Worm (Caenorhabditis elegans) whole organism, L4 larva: Measurements from ENCODE around the gene mmcm-1.

Experiments
- D1046.2 ChIP-seq: fragments of 200-800 bp; sonication (Bioruptor generic); IDR thresholded peaks from 2 replicates; pipeline ENCODE4 v1.3.6; 2022; ENCODE audit warnings: missing genetic modification characterization, missing compliant biosample characterization
- F26F4.8 ChIP-seq: fragments of 200-800 bp; sonication (Bioruptor generic); conservative IDR thresholded peaks from 2 replicates; pipeline ENCODE4 v1.3.6; 2022; ENCODE audit warnings: missing genetic modification characterization, missing compliant biosample characterization
- T20F7.1 ChIP-seq: fragments of 200-800 bp; sonication (Bioruptor generic); optimal IDR thresholded peaks from 2 replicates; lab custom pipeline; 2018; ENCODE audit warnings: mild to moderate bottlenecking, missing genetic modification characterization, missing compliant biosample characterization
- ZK337.2 ChIP-seq: fragments of 200-800 bp; sonication (Bioruptor generic); IDR thresholded peaks from 2 replicates; pipeline ENCODE4 v1.3.6; 2022; ENCODE audit warnings: missing genetic modification reagents, missing genetic modification characterization, missing compliant biosample characterization
- aha-1 ChIP-seq: fragments of 150-350 bp; peaks from one replicate; lab custom pipeline; 2014; ENCODE audit warnings: missing biosample characterization, missing genetic modification characterization
- aly-2 ChIP-seq: sonication (generic microtip); optimal IDR thresholded peaks from 2 replicates; lab custom pipeline; 2018; ENCODE audit warnings: missing biosample characterization, missing genetic modification characterization
- ama-1 ChIP-seq: fragments of 150-350 bp; optimal IDR thresholded peaks from 2 replicates; lab custom pipeline; 2014; ENCODE audit warnings: inconsistent platforms, mixed read lengths
- ceh-28 ChIP-seq: fragments of 150-350 bp; optimal IDR thresholded peaks from 2 replicates; lab custom pipeline; 2014; ENCODE audit warnings: missing biosample characterization, missing genetic modification reagents, missing genetic modification characterization
- ceh-32 ChIP-seq: sonication (generic microtip); optimal IDR thresholded peaks from 2 replicates; lab custom pipeline; 2016; ENCODE audit warnings: mild to moderate bottlenecking, missing genetic modification characterization, missing compliant biosample characterization; ENCODE audit not compliant: poor library complexity
- ces-1 ChIP-seq: fragments of 150-350 bp; sonication (generic microtip); optimal IDR thresholded peaks from 4 replicates; lab custom pipeline; 2014; ENCODE audit warnings: missing biosample characterization, missing genetic modification reagents, missing genetic modification characterization
- daf-12 ChIP-seq: fragments of 150-350 bp; optimal IDR thresholded peaks from 2 replicates; lab custom pipeline; 2014; ENCODE audit warnings: missing biosample characterization, missing genetic modification reagents, missing genetic modification characterization
- daf-16 ChIP-seq, 3 experiments: sonication (generic microtip); optimal IDR thresholded peaks; 2 replicates each; lab custom pipeline; 2016 to 2017; ENCODE audit warnings: missing genetic modification characterization in 3 of 3, missing genetic modification reagents in 3 of 3, mild to moderate bottlenecking in 2 of 3, missing compliant biosample characterization in 2 of 3, missing biosample characterization in 1 of 3, moderate library complexity in 1 of 3
- dpl-1 ChIP-seq: fragments of 150-350 bp; optimal IDR thresholded peaks from 2 replicates; lab custom pipeline; 2014; ENCODE audit warnings: missing biosample characterization, missing genetic modification reagents, missing genetic modification characterization
- fkh-10 ChIP-seq: fragments of 150-350 bp; optimal IDR thresholded peaks from 2 replicates; lab custom pipeline; 2014; ENCODE audit warnings: missing biosample characterization, missing genetic modification reagents, missing genetic modification characterization
- fos-1 ChIP-seq: fragments of 150-350 bp; optimal IDR thresholded peaks from 2 replicates; lab custom pipeline; 2014; ENCODE audit warnings: missing biosample characterization, missing genetic modification characterization
- hlh-11 ChIP-seq: fragments of 200-800 bp; sonication (Bioruptor generic); optimal IDR thresholded peaks from 2 replicates; lab custom pipeline; 2018; ENCODE audit warnings: mild to moderate bottlenecking, missing genetic modification characterization, missing compliant biosample characterization
- hmg-1.1 ChIP-seq: fragments of 200-800 bp; sonication (Bioruptor generic); IDR thresholded peaks from 2 replicates; pipeline ENCODE4 v1.3.6; 2022; ENCODE audit warnings: missing genetic modification reagents, missing genetic modification characterization, missing compliant biosample characterization
- lin-1 ChIP-seq: fragments of 200-800 bp; sonication (Bioruptor generic); IDR thresholded peaks from 2 replicates; pipeline ENCODE4 v1.3.6; 2022; ENCODE audit warnings: missing genetic modification reagents, missing genetic modification characterization, missing compliant biosample characterization
- lin-29 ChIP-seq: fragments of 200-800 bp; sonication (Bioruptor generic); IDR thresholded peaks from 2 replicates; pipeline ENCODE4 v1.3.6; 2022; ENCODE audit warnings: missing genetic modification reagents, missing genetic modification characterization, missing compliant biosample characterization
- lsy-2 ChIP-seq, 2 experiments: fragments of 150-350 bp in 1 of 2; sonication (generic microtip) in 1 of 2; optimal IDR thresholded peaks; 2 replicates each; lab custom pipeline; 2014 to 2017; ENCODE audit warnings: missing biosample characterization in 2 of 2, missing genetic modification characterization in 2 of 2
- madf-5 ChIP-seq, 2 experiments: fragments of 200-800 bp; sonication (Bioruptor generic); IDR thresholded peaks; 2 replicates each; pipeline ENCODE4 v1.3.6; 2022; ENCODE audit warnings: missing compliant biosample characterization in 2 of 2, missing genetic modification characterization in 2 of 2
- madf-9 ChIP-seq: fragments of 200-800 bp; sonication (Bioruptor generic); conservative IDR thresholded peaks from 2 replicates; pipeline ENCODE4 v1.3.6; 2022; ENCODE audit warnings: missing genetic modification reagents, missing genetic modification characterization, missing compliant biosample characterization
- mep-1 ChIP-seq: fragments of 150-350 bp; sonication (generic microtip); optimal IDR thresholded peaks from 3 replicates; lab custom pipeline; 2014; ENCODE audit warnings: missing biosample characterization, missing genetic modification characterization
- mes-2 ChIP-seq: sonication (generic microtip); optimal IDR thresholded peaks from 2 replicates; lab custom pipeline; 2016; ENCODE audit warnings: missing genotype, mild to moderate bottlenecking, missing genetic modification characterization, missing compliant biosample characterization; ENCODE audit not compliant: poor library complexity, severe bottlenecking
- nhr-102 ChIP-seq: sonication (generic microtip); optimal IDR thresholded peaks from 2 replicates; lab custom pipeline; 2016; ENCODE audit warnings: mild to moderate bottlenecking, missing genetic modification characterization, moderate library complexity, missing compliant biosample characterization
- rbr-2 ChIP-seq: sonication (generic microtip); optimal IDR thresholded peaks from 2 replicates; lab custom pipeline; 2016; ENCODE audit warnings: missing genotype, missing genetic modification characterization, missing compliant biosample characterization
- set-16 ChIP-seq: fragments of 200-800 bp; sonication (Bioruptor generic); IDR thresholded peaks from 2 replicates; pipeline ENCODE4 v1.3.6; 2022; ENCODE audit warnings: missing genetic modification reagents, missing genetic modification characterization, missing compliant biosample characterization
- skn-1 ChIP-seq: fragments of 150-350 bp; optimal IDR thresholded peaks from 2 replicates; lab custom pipeline; 2014; ENCODE audit warnings: missing biosample characterization, missing genetic modification characterization
- snpc-4 ChIP-seq: fragments of 150-350 bp; optimal IDR thresholded peaks from 2 replicates; lab custom pipeline; 2014; ENCODE audit warnings: missing biosample characterization, missing genetic modification characterization
- spr-1 ChIP-seq: sonication (generic microtip); optimal IDR thresholded peaks from 2 replicates; lab custom pipeline; 2016; ENCODE audit warnings: mild to moderate bottlenecking, missing genetic modification characterization, missing compliant biosample characterization
- tra-1 ChIP-seq: fragments of 200-800 bp; sonication (Bioruptor generic); IDR thresholded peaks from 2 replicates; pipeline ENCODE4 v1.3.6; 2022; ENCODE audit warnings: missing genetic modification reagents, missing genetic modification characterization, missing compliant biosample characterization
- unc-62 ChIP-seq, 3 experiments: fragments of 150-350 bp in 1 of 3; sonication (generic microtip); optimal IDR thresholded peaks in 2 of 3; peaks in 1 of 3; 1 replicate in 1 of 3; 2 replicates in 2 of 3; lab custom pipeline; 2014 to 2017; ENCODE audit warnings: missing biosample characterization in 3 of 3, missing genetic modification characterization in 3 of 3, missing genetic modification reagents in 3 of 3, missing genotype in 1 of 3
- vab-7 ChIP-seq: fragments of 200-800 bp; sonication (Bioruptor generic); IDR thresholded peaks from 2 replicates; pipeline ENCODE4 v1.3.6; 2022; ENCODE audit warnings: missing genetic modification reagents, missing genetic modification characterization, missing compliant biosample characterization
- zag-1 ChIP-seq: fragments of 150-350 bp; optimal IDR thresholded peaks from 2 replicates; lab custom pipeline; 2014; ENCODE audit warnings: missing biosample characterization, missing genetic modification characterization
- zfp-2 ChIP-seq: sonication (generic microtip); optimal IDR thresholded peaks from 2 replicates; lab custom pipeline; 2016; ENCODE audit warnings: mild to moderate bottlenecking, missing genetic modification characterization, missing compliant biosample characterization
- zfp-3 ChIP-seq: fragments of 200-800 bp; sonication (Bioruptor generic); conservative IDR thresholded peaks from 2 replicates; pipeline ENCODE4 v1.3.6; 2022; ENCODE audit warnings: missing genetic modification reagents, missing genetic modification characterization, missing compliant biosample characterization
- zip-2 ChIP-seq: fragments of 150-350 bp; optimal IDR thresholded peaks from 2 replicates; lab custom pipeline; 2014; ENCODE audit warnings: missing biosample characterization, missing genetic modification characterization
- ztf-11 ChIP-seq: fragments of 150-350 bp; optimal IDR thresholded peaks from 2 replicates; lab custom pipeline; 2014; ENCODE audit warnings: missing biosample characterization, missing genetic modification characterization
- ztf-7 ChIP-seq: fragments of 150-350 bp; optimal IDR thresholded peaks from 2 replicates; lab custom pipeline; 2014; ENCODE audit warnings: missing biosample characterization, missing genetic modification characterization

Gene mmcm-1

DNA sequence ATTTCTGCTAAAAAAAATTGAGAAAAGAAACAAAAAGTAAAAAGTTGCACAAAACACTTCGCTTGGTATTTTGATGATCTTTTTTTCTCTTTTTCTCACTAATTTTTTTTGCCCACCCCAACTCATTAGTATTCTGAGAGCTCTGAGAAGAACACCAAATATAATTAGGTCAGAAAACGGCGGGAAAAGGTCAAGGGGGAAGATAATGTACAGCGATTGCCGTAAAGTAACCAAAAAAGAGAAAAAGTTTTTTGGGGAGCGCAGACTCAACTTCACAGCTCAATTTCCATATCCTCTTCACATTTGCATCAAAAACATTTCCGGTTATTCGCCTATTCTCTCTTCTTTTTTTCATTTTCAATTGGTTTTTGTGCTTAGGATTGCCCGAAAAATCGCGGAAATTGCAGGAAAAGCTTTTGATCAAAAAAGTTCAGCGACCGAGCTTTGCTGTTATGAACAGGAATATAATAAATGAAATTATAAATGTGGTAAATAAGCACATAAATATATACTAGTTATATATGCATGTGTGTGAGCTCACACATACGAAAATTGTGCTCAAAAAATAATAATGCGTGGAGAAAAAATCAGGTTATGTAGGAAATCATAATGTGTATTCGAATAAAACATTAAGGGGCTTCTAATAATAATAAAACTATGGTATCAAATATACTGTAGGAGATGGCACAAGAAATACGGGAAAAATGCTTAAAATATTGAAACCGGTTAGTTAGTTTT lies 4.7 kb downstream of the mmcm-1 start (continued):
- TF ChIP-seq zip-2 (tag; lab: Kevin White, UChicago), result no peak
- TF ChIP-seq zfp-3, result peak; percentile 69; the same call in 1 of the 2 replicates
- TF ChIP-seq set-16 (GFP tag; lab: Robert Waterston, UW), result no peak
- TF ChIP-seq, all 104 proteins: peak for 15

DNA sequence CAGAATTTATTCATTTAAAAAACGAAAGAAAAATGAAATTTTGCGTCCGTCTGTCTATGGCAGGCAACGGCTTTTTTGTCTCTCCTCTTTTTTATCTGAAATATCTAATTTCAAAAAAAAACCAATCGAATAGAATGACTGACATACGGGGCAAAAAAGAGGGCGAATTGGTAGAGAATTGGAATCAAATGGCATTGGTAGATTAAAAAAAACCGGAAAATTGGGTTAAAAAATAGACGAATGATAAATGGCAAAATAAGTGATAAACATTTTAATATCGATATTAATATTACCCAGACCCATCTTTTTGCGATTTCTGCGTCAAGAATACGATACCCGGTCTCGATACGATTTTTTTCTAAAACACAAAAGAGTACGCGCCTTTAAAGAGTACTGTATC lies 5.9 kb downstream of the mmcm-1 start, which contains the start of gene tir-1:
TSS of gene tir-1 (minus strand) at position 101 of the 400 bp plus-strand sequence.
- TF ChIP-seq fos-1 (tag; lab: Kevin White, UChicago) (no peak), ZK337.2 (GFP tag; lab: Robert Waterston, UW) (no peak), zfp-2 (no peak), mep-1 (tag; lab: Kevin White, UChicago) (no peak), snpc-4 (no peak), daf-12 (tag; lab: Kevin White, UChicago) (no peak), lin-29 (GFP tag; lab: Robert Waterston, UW) (no peak), ama-1 (lab: Kevin White, UChicago) (no peak), zag-1 (no peak), tra-1 (no peak), ztf-11 (no peak), madf-9 (no peak), dpl-1 (GFP tag; lab: Kevin White, UChicago) (no peak), ztf-7 (no peak), hmg-1.1 (GFP tag; lab: Robert Waterston, UW) (no peak), ceh-28 (tag; lab: Kevin White, UChicago) (no peak), aly-2 (no peak), T20F7.1 (GFP tag; lab: Kevin White, UChicago) (no peak), daf-16 (GFP tag; optimal IDR thresholded peaks at IDR 0.05; lab: Kevin White, UChicago) (no peak), daf-16 (tag; optimal IDR thresholded peaks at IDR 0.05; lab: Kevin White, UChicago) (no peak), madf-5 (GFP tag; IDR thresholded peaks at IDR 0.05; lab: Robert Waterston, UW) (no peak)

DNA sequence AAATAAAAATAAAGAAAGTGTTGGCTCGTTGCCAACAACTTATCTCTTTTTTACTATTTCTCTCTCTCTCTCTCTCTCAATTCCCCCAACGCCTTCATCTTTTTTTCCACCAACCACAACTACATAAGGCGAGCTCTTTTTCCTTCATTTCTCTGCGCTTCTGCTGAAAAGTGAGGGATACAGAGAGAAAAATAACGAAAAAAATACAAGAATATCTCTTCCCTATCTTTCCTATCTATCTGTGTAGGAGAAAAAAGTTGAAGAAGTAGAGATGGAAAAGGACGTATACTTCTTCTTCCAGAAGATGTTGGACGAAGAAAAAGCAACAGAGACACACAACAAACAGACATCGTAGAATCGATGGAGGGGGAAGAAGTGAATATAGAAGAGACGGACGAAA lies 8.6 kb downstream of the mmcm-1 start:
- TF ChIP-seq lin-1 (no peak), unc-62 (GFP tag; optimal IDR thresholded peaks at IDR 0.05 in 1 of 2; lab: Kevin White, UChicago) (peak in 1 of 2 experiments; percentile 44), unc-62 (tag; optimal IDR thresholded peaks at IDR 0.05; lab: Kevin White, UChicago) (no peak), ceh-32 (tag; lab: Kevin White, UChicago) (no peak), F26F4.8 (GFP tag; lab: Robert Waterston, UW) (no peak), spr-1 (tag; lab: Kevin White, UChicago) (no peak), fkh-10 (GFP tag; lab: Kevin White, UChicago) (peak; percentile 38), mep-1 (tag; lab: Kevin White, UChicago) (peak; percentile 17), skn-1 (tag; lab: Kevin White, UChicago) (no peak), lsy-2 (tag; optimal IDR thresholded peaks at IDR 0.05; lab: Kevin White, UChicago) (peak; percentile 31 to 65), aha-1 (tag; lab: Kevin White, UChicago) (peak; percentile 89), rbr-2 (peak; percentile 16), mes-2 (tag; lab: Kevin White, UChicago) (no peak), vab-7 (GFP tag; lab: Robert Waterston, UW) (no peak), T20F7.1 (GFP tag; lab: Kevin White, UChicago) (no peak)

DNA sequence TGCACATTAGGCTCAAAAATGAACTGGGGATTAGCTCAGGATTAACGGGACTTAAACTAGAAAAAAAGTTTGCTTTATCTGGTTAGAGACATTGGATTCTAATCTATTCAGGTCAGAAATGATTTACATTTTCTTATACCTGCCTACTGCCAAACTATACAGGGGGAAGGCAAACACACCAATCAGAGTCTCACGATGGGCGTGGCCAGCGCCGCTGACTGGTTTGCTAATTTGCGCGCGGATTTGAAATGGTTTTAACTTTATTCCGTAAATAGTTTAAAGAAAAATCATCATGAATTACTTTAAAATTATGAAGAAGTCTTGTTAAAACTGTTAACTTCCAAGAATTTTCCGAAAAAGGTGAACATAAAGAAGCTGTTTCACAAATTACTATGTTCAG lies 9.1 kb downstream of the mmcm-1 start:
- TF ChIP-seq hlh-11 (tag; lab: Kevin White, UChicago) (no peak), D1046.2 (GFP tag; lab: Robert Waterston, UW) (no peak), nhr-102 (tag; lab: Kevin White, UChicago) (no peak), ces-1 (no peak), aha-1 (tag; lab: Kevin White, UChicago) (peak; percentile 23)
